Fruit fly (Drosophila melanogaster): ENCODE measurements around the gene CG4194.
A peak's percentile ranks its signal among the peaks of the same experiment; 100 is the strongest.

- TF ChIP-seq CG30431 (GFP tag; optimal IDR thresholded peaks at IDR 0.05) (peak; percentile 19), caup (GFP tag; optimal IDR thresholded peaks at IDR 0.05; ENCODE audit: severe bottlenecking) (no peak), D19B (GFP tag; optimal IDR thresholded peaks at IDR 0.05) (peak; percentile 90), CG3065 (GFP tag; optimal IDR thresholded peaks at IDR 0.05) (no peak), CG12744 (GFP tag; optimal IDR thresholded peaks at IDR 0.05) (no peak), CG7271 (tag; optimal IDR thresholded peaks at IDR 0.05) (no peak), ci (GFP tag; IDR thresholded peaks at IDR 0.05) (no peak)
Measured at dm6 chrX:2036800-2037488, 31.4 kb upstream of the CG4194 start.
